Worm (Caenorhabditis elegans): ENCODE measurements around the gene F59E12.15.
A peak's percentile ranks its signal among the peaks of the same experiment; 100 is the strongest.

The F59E12.15 gene

DNA sequence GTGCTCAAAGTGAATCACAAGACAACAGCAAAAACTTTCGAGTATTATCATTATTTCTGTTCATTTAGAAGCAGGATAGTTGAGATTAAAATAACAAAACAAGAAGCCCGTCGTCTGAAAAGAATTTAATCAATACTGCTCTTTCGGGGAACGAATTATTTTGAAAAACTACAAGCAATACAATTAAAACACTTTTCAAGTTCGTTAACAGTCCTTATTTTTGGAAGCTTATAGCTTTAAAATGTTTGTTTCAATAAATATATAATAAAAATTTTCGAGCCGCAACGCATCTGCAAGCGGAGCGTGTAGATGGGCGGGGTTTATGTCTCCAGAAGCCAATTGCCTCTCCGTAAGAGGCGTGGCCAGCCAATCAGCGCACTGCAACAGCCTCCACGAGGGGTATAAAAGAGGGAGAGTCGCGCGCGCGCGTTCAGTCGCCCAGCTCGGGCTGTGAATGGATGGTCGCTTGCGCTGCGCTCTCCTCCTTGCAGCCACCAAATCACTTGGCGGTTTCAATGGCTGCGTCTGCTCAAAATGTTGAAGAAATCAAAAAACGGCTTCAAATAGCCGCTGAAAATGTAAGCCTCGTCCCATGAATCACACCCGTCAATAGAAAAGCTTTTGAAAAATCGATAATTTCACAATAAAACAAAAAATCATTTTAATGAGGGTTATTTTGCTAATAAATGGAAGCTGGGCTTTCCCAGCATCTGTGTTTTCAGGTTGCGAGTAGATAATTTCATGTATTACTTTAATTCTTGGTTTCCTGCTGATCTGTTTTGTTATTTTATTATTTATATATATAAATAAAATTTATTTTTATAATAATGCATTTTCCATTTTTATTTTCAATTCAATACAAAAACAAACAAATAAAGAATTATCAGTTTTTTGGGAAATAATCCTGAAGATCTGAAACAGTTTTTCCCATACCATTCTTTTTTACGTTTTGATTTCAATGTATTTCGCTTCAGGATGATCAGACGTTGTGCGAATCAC lies 32.9 kb upstream of the F59E12.15 start, which contains the start of the genes ift-43 and mdt-26:
Gene ift-43 (minus strand): TSS at position 51 of the 999 bp plus-strand sequence.
Gene mdt-26 (plus strand): TSS at position 446 of the 999 bp plus-strand sequence.
- no peak for TF ChIP-seq tbx-9 (tag; optimal IDR thresholded peaks at IDR 0.05; ENCODE audit: borderline replicate concordance)
- no peak for TF ChIP-seq hlh-26 (GFP tag; conservative IDR thresholded peaks at IDR 0.05)
- TF ChIP-seq F57C9.4 (tag; optimal IDR thresholded peaks at IDR 0.05): peak; percentile 37
- peak; percentile 93 for TF ChIP-seq madf-3 (GFP tag; IDR thresholded peaks at IDR 0.05)
- TF ChIP-seq lin-26 (GFP tag; IDR thresholded peaks at IDR 0.05): peak; percentile 61
- TF ChIP-seq ceh-100 (GFP tag; IDR thresholded peaks at IDR 0.05): peak; percentile 80
- TF ChIP-seq hrde-1 (tag; optimal IDR thresholded peaks at IDR 0.05; ENCODE audit: borderline replicate concordance): no peak
- no peak for TF ChIP-seq tlf-1 (GFP tag; optimal IDR thresholded peaks at IDR 0.05)
- peak; percentile 71; the same call in 1 of the 2 replicates for TF ChIP-seq Y67H2A.10 (GFP tag; conservative IDR thresholded peaks at IDR 0.05)
- TF ChIP-seq rcor-1 (GFP tag; IDR thresholded peaks at IDR 0.05): no peak; the same call in 1 of the 2 replicates
- TF ChIP-seq efl-1 (GFP tag; optimal IDR thresholded peaks at IDR 0.05): peak; percentile 44
- TF ChIP-seq aptf-2 (GFP tag; conservative IDR thresholded peaks at IDR 0.05): no peak
- peak; percentile 76 for TF ChIP-seq tbp1 (GFP tag; optimal IDR thresholded peaks at IDR 0.05)
- peak in 2 of 3 experiments; percentile 0 to 60 for TF ChIP-seq lin-35 (GFP tag; optimal IDR thresholded peaks at IDR 0.05)
- no peak for TF ChIP-seq B0336.3 (GFP tag; IDR thresholded peaks at IDR 0.05)
- TF ChIP-seq akir-1 (GFP tag; optimal IDR thresholded peaks at IDR 0.05): no peak
- no peak for TF ChIP-seq mes-4 (tag; optimal IDR thresholded peaks at IDR 0.05)
- no peak for TF ChIP-seq F10E7.11 (tag; optimal IDR thresholded peaks at IDR 0.05)
- no peak for TF ChIP-seq unc-130 (GFP tag; optimal IDR thresholded peaks at IDR 0.05)
- no peak for TF ChIP-seq ceh-79 (tag; optimal IDR thresholded peaks at IDR 0.05)
- no peak for TF ChIP-seq aptf-3 (GFP tag; IDR thresholded peaks at IDR 0.05)
- TF ChIP-seq hmg-1.2 (GFP tag; IDR thresholded peaks at IDR 0.05): peak; percentile 56
- TF ChIP-seq C06A6.2 (GFP tag; conservative IDR thresholded peaks at IDR 0.05): peak; percentile 84
- TF ChIP-seq egl-44 (GFP tag; IDR thresholded peaks at IDR 0.05): peak; percentile 81
- TF ChIP-seq nfyb-1 (GFP tag; IDR thresholded peaks at IDR 0.05): peak; percentile 100
- TF ChIP-seq C17E4.6 (GFP tag; IDR thresholded peaks at IDR 0.05): peak; percentile 53; the same call in 1 of the 2 replicates
- TF ChIP-seq ztf-3 (GFP tag; optimal IDR thresholded peaks at IDR 0.05): no peak
- no peak for TF ChIP-seq snpc-3.4 (tag; optimal IDR thresholded peaks at IDR 0.05)
- TF ChIP-seq F22D6.2 (tag; optimal IDR thresholded peaks at IDR 0.05): peak; percentile 24
- peak; percentile 99 for TF ChIP-seq zfh-2 (GFP tag; conservative IDR thresholded peaks at IDR 0.05)
- TF ChIP-seq T07F8.4 (tag; optimal IDR thresholded peaks at IDR 0.05): peak; percentile 32
- peak; percentile 83 for TF ChIP-seq pbrm-1 (GFP tag; IDR thresholded peaks at IDR 0.05)
- peak; percentile 77 for TF ChIP-seq ztf-6 (GFP tag; IDR thresholded peaks at IDR 0.05)
- TF ChIP-seq ets-4 (GFP tag; optimal IDR thresholded peaks at IDR 0.05): peak; percentile 49
- TF ChIP-seq B0035.1 (tag; optimal IDR thresholded peaks at IDR 0.05): no peak
- TF ChIP-seq attf-3 (GFP tag; conservative IDR thresholded peaks at IDR 0.05): no peak
- peak; percentile 67 for TF ChIP-seq lin-54 (GFP tag; optimal IDR thresholded peaks at IDR 0.05)
- no peak for TF ChIP-seq nhr-27 (tag; optimal IDR thresholded peaks at IDR 0.05)
- peak; percentile 90 for TF ChIP-seq let-526 (GFP tag; IDR thresholded peaks at IDR 0.05)
- TF ChIP-seq D2030.7 (GFP tag; IDR thresholded peaks at IDR 0.05): peak; percentile 72
- TF ChIP-seq nhr-90 (tag; optimal IDR thresholded peaks at IDR 0.05): peak; percentile 6
- TF ChIP-seq ztf-28 (GFP tag; IDR thresholded peaks at IDR 0.05): peak; percentile 88
- peak; percentile 11 to 40 for TF ChIP-seq rec-8 (tag; optimal IDR thresholded peaks at IDR 0.05)
- peak; percentile 77 for TF ChIP-seq cebp-1 (GFP tag; IDR thresholded peaks at IDR 0.05)
- peak; percentile 80 for TF ChIP-seq cebp-1 (tag; optimal IDR thresholded peaks at IDR 0.05)
- TF ChIP-seq ceh-27 (GFP tag; optimal IDR thresholded peaks at IDR 0.05): peak; percentile 84
